Fruit fly (Drosophila melanogaster) whole organism, embryonic: ENCODE results near the gene CG13659.

Source experiments
- Ada2b ChIP-seq: fragments of 200-800 bp; sonication (Bioruptor generic); IDR thresholded peaks from 2 replicates; pipeline ENCODE4 v1.3.6; 2022; ENCODE audit warnings: missing biosample characterization, missing genetic modification characterization
- Adf1 ChIP-seq: fragments of 200-800 bp; sonication (Bioruptor generic); IDR thresholded peaks from 2 replicates; pipeline ENCODE4 v1.3.6; 2022; ENCODE audit warnings: missing biosample characterization, missing genetic modification characterization
- CG10565 ChIP-seq: fragments of 200-800 bp; sonication (Bioruptor generic); optimal IDR thresholded peaks from 3 replicates; lab custom pipeline; 2016; ENCODE audit warnings: missing biosample characterization, mild to moderate bottlenecking, missing genetic modification characterization
- CG10654 ChIP-seq: fragments of 200-800 bp; sonication (Bioruptor generic); optimal IDR thresholded peaks from 2 replicates; lab custom pipeline; 2016; ENCODE audit warnings: missing biosample characterization, missing genetic modification characterization
- CG1233 ChIP-seq: fragments of 200-800 bp; sonication (Bioruptor generic); optimal IDR thresholded peaks from 4 replicates; lab custom pipeline; 2018; ENCODE audit warnings: missing biosample characterization, mild to moderate bottlenecking, missing genetic modification characterization
- CG15073 ChIP-seq: fragments of 200-800 bp; sonication (Bioruptor generic); optimal IDR thresholded peaks from 2 replicates; lab custom pipeline; 2016; ENCODE audit warnings: missing biosample characterization, missing genetic modification characterization
- CG1529 ChIP-seq: fragments of 200-800 bp; sonication (Bioruptor generic); optimal IDR thresholded peaks from 3 replicates; lab custom pipeline; 2018; ENCODE audit warnings: missing biosample characterization, missing genetic modification characterization
- CG1603 ChIP-seq: fragments of 200-800 bp; sonication (Bioruptor generic); optimal IDR thresholded peaks from 2 replicates; lab custom pipeline; 2019; ENCODE audit warnings: missing biosample characterization, mild to moderate bottlenecking, missing genetic modification characterization, moderate library complexity
- CG16815 ChIP-seq: fragments of 200-800 bp; sonication (Bioruptor generic); optimal IDR thresholded peaks from 3 replicates; lab custom pipeline; 2017; ENCODE audit warnings: missing biosample characterization, mild to moderate bottlenecking, missing genetic modification characterization
- CG17361 ChIP-seq: fragments of 200-800 bp; sonication (Bioruptor generic); IDR thresholded peaks from 3 replicates; pipeline ENCODE4 v1.3.6; 2022; ENCODE audit warnings: missing biosample characterization, missing genetic modification characterization
- CG4424 ChIP-seq: fragments of 200-800 bp; sonication (Bioruptor generic); optimal IDR thresholded peaks from 3 replicates; lab custom pipeline; 2016; ENCODE audit warnings: missing biosample characterization, missing genetic modification characterization
- CG6683 ChIP-seq: fragments of 200-800 bp; sonication (Bioruptor generic); optimal IDR thresholded peaks from 2 replicates; lab custom pipeline; 2017; ENCODE audit warnings: missing biosample characterization, mild to moderate bottlenecking, missing genetic modification characterization, missing genetic modification reagents
- CG7928 ChIP-seq: fragments of 200-800 bp; sonication (Bioruptor generic); optimal IDR thresholded peaks from 2 replicates; lab custom pipeline; 2017; ENCODE audit warnings: missing biosample characterization, mild to moderate bottlenecking, missing genetic modification characterization
- CG8089 ChIP-seq: fragments of 200-800 bp; sonication (Bioruptor generic); optimal IDR thresholded peaks from 3 replicates; lab custom pipeline; 2016; ENCODE audit warnings: missing biosample characterization, missing genetic modification characterization
- CG8359 ChIP-seq: fragments of 200-800 bp; sonication (Bioruptor generic); optimal IDR thresholded peaks from 2 replicates; lab custom pipeline; 2017; ENCODE audit warnings: missing biosample characterization, mild to moderate bottlenecking, missing genetic modification characterization, borderline replicate concordance
- CG8478 ChIP-seq: fragments of >200 bp; optimal IDR thresholded peaks from 2 replicates; lab custom pipeline; 2018
- CG9727 ChIP-seq: fragments of 200-800 bp; sonication (Bioruptor generic); optimal IDR thresholded peaks from 3 replicates; lab custom pipeline; 2017; ENCODE audit warnings: missing biosample characterization, mild to moderate bottlenecking, missing genetic modification characterization
- CG9817 ChIP-seq: fragments of 200-800 bp; sonication (Bioruptor generic); optimal IDR thresholded peaks from 2 replicates; lab custom pipeline; 2018; ENCODE audit warnings: missing biosample characterization, mild to moderate bottlenecking, missing genetic modification characterization, moderate library complexity
- CHES-1-like ChIP-seq: fragments of 200-800 bp; sonication (Bioruptor generic); optimal IDR thresholded peaks from 2 replicates; lab custom pipeline; 2016; ENCODE audit warnings: missing biosample characterization, missing genetic modification characterization
- Chrac-16 ChIP-seq: fragments of 200-800 bp; sonication (Bioruptor generic); optimal IDR thresholded peaks from 3 replicates; lab custom pipeline; 2016; ENCODE audit warnings: missing biosample characterization, missing genetic modification characterization
- D19B ChIP-seq: fragments of 200-800 bp; sonication (Bioruptor generic); optimal IDR thresholded peaks from 2 replicates; lab custom pipeline; 2017; ENCODE audit warnings: missing biosample characterization, mild to moderate bottlenecking, missing genetic modification characterization
- Dad ChIP-seq: fragments of 200-800 bp; sonication (Bioruptor generic); optimal IDR thresholded peaks from 3 replicates; lab custom pipeline; 2016; ENCODE audit warnings: missing biosample characterization, missing genetic modification characterization
- Dip3 ChIP-seq: fragments of 200-800 bp; sonication (Bioruptor generic); optimal IDR thresholded peaks from 3 replicates; lab custom pipeline; 2016; ENCODE audit warnings: missing biosample characterization, missing genetic modification characterization
- E2f1 ChIP-seq: fragments of 200-800 bp; sonication (Bioruptor generic); IDR thresholded peaks from 2 replicates; pipeline ENCODE4 v1.3.6; 2022; ENCODE audit warnings: missing biosample characterization, missing genetic modification characterization
- Ets65A ChIP-seq: fragments of 200-800 bp; sonication (Bioruptor generic); peaks from one replicate; lab custom pipeline; 2016; ENCODE audit warnings: missing biosample characterization, missing genetic modification characterization
- Ets97D ChIP-seq: fragments of 200-800 bp; sonication (Bioruptor generic); optimal IDR thresholded peaks from 3 replicates; lab custom pipeline; 2016; ENCODE audit warnings: missing biosample characterization, missing genetic modification characterization
- Gug ChIP-seq: fragments of 200-800 bp; sonication (Bioruptor generic); IDR thresholded peaks from 4 replicates; pipeline ENCODE4 v1.3.6; 2022; ENCODE audit warnings: missing biosample characterization, missing genetic modification characterization
- Hr51 ChIP-seq, 2 experiments: fragments of 200-800 bp; sonication (Bioruptor generic); optimal IDR thresholded peaks; 2 replicates in 1 of 2; 3 replicates in 1 of 2; lab custom pipeline; 2016 to 2018; ENCODE audit warnings: missing biosample characterization in 2 of 2, missing genetic modification characterization in 2 of 2, mild to moderate bottlenecking in 1 of 2, moderate library complexity in 1 of 2
- Jarid2 ChIP-seq: fragments of 200-800 bp; sonication (Bioruptor generic); optimal IDR thresholded peaks from 3 replicates; lab custom pipeline; 2017; ENCODE audit warnings: mild to moderate bottlenecking, missing biosample characterization, missing genetic modification reagents, missing genetic modification characterization
- PHDP ChIP-seq: fragments of 200-800 bp; sonication (Bioruptor generic); optimal IDR thresholded peaks from 3 replicates; lab custom pipeline; 2018; ENCODE audit warnings: missing biosample characterization, mild to moderate bottlenecking, missing genetic modification characterization, moderate library complexity
- Trl ChIP-seq, 3 experiments: fragments of >200 bp in 2 of 3; fragments of 200-800 bp in 1 of 3; sonication (Bioruptor generic) in 1 of 3; optimal IDR thresholded peaks; 2 replicates in 1 of 3; 3 replicates in 2 of 3; lab custom pipeline; 2016 to 2017; ENCODE audit warnings: missing biosample characterization in 1 of 3, missing genetic modification characterization in 1 of 3
- YL-1 ChIP-seq: fragments of 200-800 bp; sonication (Bioruptor generic); optimal IDR thresholded peaks from 3 replicates; lab custom pipeline; 2017; ENCODE audit warnings: missing biosample characterization, mild to moderate bottlenecking, missing genetic modification characterization
- amos ChIP-seq: fragments of 200-800 bp; sonication (Bioruptor generic); IDR thresholded peaks from 2 replicates; pipeline ENCODE4 v1.3.6; 2022; ENCODE audit warnings: missing biosample characterization, missing genetic modification characterization; ENCODE audit not compliant: partially characterized antibody
- ase ChIP-seq: fragments of 200-800 bp; sonication (Bioruptor generic); IDR thresholded peaks from 3 replicates; pipeline ENCODE4 v1.3.6; 2022; ENCODE audit warnings: missing biosample characterization, missing genetic modification characterization
- br ChIP-seq: fragments of >200 bp; optimal IDR thresholded peaks from 2 replicates; lab custom pipeline; 2017
- dan ChIP-seq: fragments of 200-800 bp; sonication (Bioruptor generic); IDR thresholded peaks from 2 replicates; pipeline ENCODE4 v1.3.6; 2022; ENCODE audit warnings: missing biosample characterization, missing genetic modification characterization
- dimm ChIP-seq: fragments of 200-800 bp; sonication (Bioruptor generic); IDR thresholded peaks from 2 replicates; pipeline ENCODE4 v1.3.6; 2022; ENCODE audit warnings: missing biosample characterization, missing genetic modification characterization
- insv ChIP-seq, 2 experiments: fragments of 200-800 bp; sonication (Bioruptor generic); optimal IDR thresholded peaks; 3 replicates each; lab custom pipeline; 2016 to 2018; ENCODE audit warnings: missing biosample characterization in 2 of 2, missing genetic modification characterization in 2 of 2
- inv ChIP-seq: fragments of 200-800 bp; sonication (Bioruptor generic); IDR thresholded peaks from 2 replicates; pipeline ENCODE4 v1.3.6; 2022; ENCODE audit warnings: missing biosample characterization, missing genetic modification characterization; ENCODE audit not compliant: partially characterized antibody
- kay ChIP-seq: fragments of 200-800 bp; sonication (Bioruptor generic); optimal IDR thresholded peaks from 2 replicates; lab custom pipeline; 2016; ENCODE audit warnings: missing biosample characterization, missing genetic modification characterization
- onecut ChIP-seq: fragments of 200-800 bp; sonication (Bioruptor generic); IDR thresholded peaks from 2 replicates; pipeline ENCODE4 v1.3.6; 2022; ENCODE audit warnings: missing biosample characterization, missing genetic modification characterization
- pho ChIP-seq: fragments of 200-800 bp; sonication (Bioruptor generic); optimal IDR thresholded peaks from 2 replicates; lab custom pipeline; 2016; ENCODE audit warnings: missing biosample characterization, missing genetic modification characterization
- pum ChIP-seq: fragments of 200-800 bp; sonication (Bioruptor generic); optimal IDR thresholded peaks from 2 replicates; lab custom pipeline; 2016; ENCODE audit warnings: missing biosample characterization, missing genetic modification characterization
- pzg ChIP-seq: fragments of 200-800 bp; sonication (Bioruptor generic); optimal IDR thresholded peaks from 3 replicates; lab custom pipeline; 2018; ENCODE audit warnings: missing biosample characterization, mild to moderate bottlenecking, missing genetic modification characterization, moderate library complexity
- ranshi ChIP-seq: fragments of 200-800 bp; sonication (Bioruptor generic); IDR thresholded peaks from 2 replicates; pipeline ENCODE4 v1.3.6; 2022; ENCODE audit warnings: missing biosample characterization, missing genetic modification characterization
- sd ChIP-seq: fragments of 200-800 bp; sonication (Bioruptor generic); optimal IDR thresholded peaks from 3 replicates; lab custom pipeline; 2018; ENCODE audit warnings: missing biosample characterization, mild to moderate bottlenecking, missing genetic modification characterization, moderate library complexity
- sens-2 ChIP-seq: fragments of 200-800 bp; sonication (Bioruptor generic); IDR thresholded peaks from 2 replicates; pipeline ENCODE4 v1.3.6; 2022; ENCODE audit warnings: missing biosample characterization, missing genetic modification characterization
- sim ChIP-seq: fragments of 200-800 bp; sonication (Bioruptor generic); IDR thresholded peaks from 2 replicates; pipeline ENCODE4 v1.3.6; 2022; ENCODE audit warnings: missing biosample characterization, missing genetic modification characterization
- slp2 ChIP-seq: fragments of 200-800 bp; sonication (Bioruptor generic); optimal IDR thresholded peaks from 2 replicates; lab custom pipeline; 2016; ENCODE audit warnings: missing biosample characterization, missing genetic modification characterization
- ttk ChIP-seq: fragments of 200-800 bp; sonication (Bioruptor generic); IDR thresholded peaks from 2 replicates; pipeline ENCODE4 v2.1.2; 2022; ENCODE audit warnings: missing biosample characterization, missing genetic modification characterization
- vvl ChIP-seq: fragments of 200-800 bp; sonication (Bioruptor generic); IDR thresholded peaks from 2 replicates; pipeline ENCODE4 v1.3.6; 2022; ENCODE audit warnings: missing biosample characterization, missing genetic modification characterization

The CG13659 gene

dm6 chr3R:25262322-25262761 is 38.3 kb upstream of the CG13659 start, which contains the start of the genes Kdsr and CG11858 (continued):
- peak; percentile 29 for TF ChIP-seq CG10654 (GFP tag; lab: Kevin White, UChicago)
- peak; percentile 50 for TF ChIP-seq Dip3
- TF ChIP-seq Jarid2 (GFP tag; lab: Kevin White, UChicago), result no peak
- peak; percentile 25 for TF ChIP-seq CG1233 (GFP tag; lab: Kevin White, UChicago)
- peak in 1 of 2 experiments; percentile 56 for TF ChIP-seq Hr51 (GFP tag; optimal IDR thresholded peaks at IDR 0.05; lab: Kevin White, UChicago)
- TF ChIP-seq inv (GFP tag; lab: Robert Waterston, UW), result no peak
- peak; percentile 32 for TF ChIP-seq CG6683
- TF ChIP-seq pum (GFP tag; lab: Kevin White, UChicago), result peak; percentile 45
- TF ChIP-seq ttk (GFP tag; lab: Robert Waterston, UW), result peak; percentile 43; the same call in 1 of the 2 replicates
- TF ChIP-seq CG17361 (GFP tag; lab: Robert Waterston, UW), result no peak; the same call in 2 of the 3 replicates
- 0 out of 2 replicates have a peak, but pooled peaks have one; percentile 17 for TF ChIP-seq sim (GFP tag; lab: Robert Waterston, UW)
- no peak for TF ChIP-seq D19B
- TF ChIP-seq YL-1 (GFP tag; lab: Kevin White, UChicago), result peak; percentile 3
- TF ChIP-seq dimm, result no peak
- TF ChIP-seq CG10565 (GFP tag; lab: Kevin White, UChicago), result no peak
- peak; percentile 60 for TF ChIP-seq Dad
- peak; percentile 35 for TF ChIP-seq kay (GFP tag; lab: Kevin White, UChicago)
- peak; percentile 57; the same call in 1 of the 2 replicates for TF ChIP-seq Ada2b (GFP tag; lab: Robert Waterston, UW)
- peak; percentile 27 for TF ChIP-seq sd (tag; lab: Kevin White, UChicago)
- TF ChIP-seq E2f1 (GFP tag; lab: Robert Waterston, UW), result peak; percentile 40; the same call in 1 of the 2 replicates
- TF ChIP-seq CG7928 (GFP tag; lab: Kevin White, UChicago), result no peak
- no peak for TF ChIP-seq CG8478 (lab: Kevin White, UChicago)
- peak; percentile 13 for TF ChIP-seq CG16815
- peak; percentile 54 for TF ChIP-seq Adf1 (GFP tag; lab: Robert Waterston, UW)
- TF ChIP-seq vvl (GFP tag; lab: Robert Waterston, UW), result peak; percentile 91
- TF ChIP-seq CG1529 (GFP tag; lab: Kevin White, UChicago), result no peak
- peak; percentile 53 for TF ChIP-seq CG9727
- TF ChIP-seq Ets97D (GFP tag; lab: Kevin White, UChicago), result peak; percentile 71
- peak; percentile 75 for TF ChIP-seq PHDP (tag; lab: Kevin White, UChicago)
- TF ChIP-seq CG15073, result no peak
- TF ChIP-seq Gug, result no peak
- TF ChIP-seq CG4424 (GFP tag; lab: Kevin White, UChicago), result peak; percentile 56
- TF ChIP-seq ase (GFP tag; lab: Robert Waterston, UW), result peak; percentile 45; the same call in 1 of the 3 replicates
- no peak for TF ChIP-seq amos (GFP tag; lab: Robert Waterston, UW)
- TF ChIP-seq CG8359 (GFP tag; lab: Kevin White, UChicago), result peak; percentile 16
- peak; percentile 57 for TF ChIP-seq CG1603
- TF ChIP-seq CG8089 (GFP tag; lab: Kevin White, UChicago), result no peak
- no peak for TF ChIP-seq dan (GFP tag; lab: Robert Waterston, UW)
- TF ChIP-seq Ets65A (GFP tag; lab: Kevin White, UChicago), result peak; percentile 94
- TF ChIP-seq pzg (GFP tag; lab: Kevin White, UChicago), result peak; percentile 61
- TF ChIP-seq insv (GFP tag; optimal IDR thresholded peaks at IDR 0.05; lab: Kevin White, UChicago), result peak in 1 of 2 experiments; percentile 81
- TF ChIP-seq Trl (optimal IDR thresholded peaks at IDR 0.05; lab: Kevin White, UChicago), result no peak
- TF ChIP-seq Trl (GFP tag; optimal IDR thresholded peaks at IDR 0.05; lab: Kevin White, UChicago), result peak; percentile 36
- TF ChIP-seq pho (GFP tag; lab: Kevin White, UChicago), result peak; percentile 57
- peak; percentile 58 for TF ChIP-seq Chrac-16 (GFP tag; lab: Kevin White, UChicago)
- TF ChIP-seq slp2 (GFP tag; lab: Kevin White, UChicago), result no peak
- TF ChIP-seq CG9817 (tag; lab: Kevin White, UChicago), result peak; percentile 65
- TF ChIP-seq onecut (GFP tag; lab: Robert Waterston, UW), result no peak; the same call in 1 of the 2 replicates
- TF ChIP-seq br (lab: Kevin White, UChicago), result no peak
- TF ChIP-seq sens-2, result no peak
- TF ChIP-seq CHES-1-like (GFP tag; lab: Kevin White, UChicago), result peak; percentile 41
- peak; percentile 54; the same call in 1 of the 2 replicates for TF ChIP-seq ranshi (GFP tag; lab: Robert Waterston, UW)
